Fruit fly (Drosophila melanogaster) whole organism, embryonic: ENCODE data around the gene Acp63F.

Experiments used
- Asciz ChIP-seq: fragments of 200-800 bp; sonication (Bioruptor generic); optimal IDR thresholded peaks from 2 replicates; lab custom pipeline; 2017; ENCODE audit warnings: missing biosample characterization, mild to moderate bottlenecking, missing genetic modification characterization, missing genetic modification reagents
- BEAF-32 ChIP-seq: fragments of 200-800 bp; sonication (Bioruptor generic); optimal IDR thresholded peaks from 3 replicates; lab custom pipeline; 2017; ENCODE audit warnings: missing biosample characterization, missing genetic modification characterization, mild to moderate bottlenecking, moderate library complexity, missing genetic modification reagents
- BtbVII ChIP-seq: fragments of 200-800 bp; sonication (Bioruptor generic); optimal IDR thresholded peaks from 3 replicates; lab custom pipeline; 2017; ENCODE audit warnings: missing biosample characterization, mild to moderate bottlenecking, missing genetic modification characterization
- CG10209 ChIP-seq: fragments of 200-800 bp; sonication (Bioruptor generic); optimal IDR thresholded peaks from 3 replicates; lab custom pipeline; 2017; ENCODE audit warnings: missing biosample characterization, mild to moderate bottlenecking, missing genetic modification characterization, missing genetic modification reagents
- CG10462 ChIP-seq: fragments of 200-800 bp; sonication (Bioruptor generic); optimal IDR thresholded peaks from 2 replicates; lab custom pipeline; 2016; ENCODE audit warnings: missing biosample characterization, missing genetic modification characterization
- CG12071 ChIP-seq: fragments of 200-800 bp; sonication (Bioruptor generic); optimal IDR thresholded peaks from 3 replicates; lab custom pipeline; 2018; ENCODE audit warnings: missing biosample characterization, mild to moderate bottlenecking, missing genetic modification characterization
- CG12659 ChIP-seq: fragments of 200-800 bp; sonication (Bioruptor generic); optimal IDR thresholded peaks from 3 replicates; lab custom pipeline; 2017; ENCODE audit warnings: mild to moderate bottlenecking, missing biosample characterization, missing genetic modification reagents, missing genetic modification characterization
- CG12769 ChIP-seq: fragments of 200-800 bp; sonication (Bioruptor generic); optimal IDR thresholded peaks from 2 replicates; lab custom pipeline; 2019; ENCODE audit warnings: missing biosample characterization, mild to moderate bottlenecking, missing genetic modification characterization, moderate library complexity
- CG14667 ChIP-seq: fragments of 200-800 bp; sonication (Bioruptor generic); IDR thresholded peaks from 2 replicates; pipeline ENCODE4 v1.3.6; 2022; ENCODE audit warnings: missing biosample characterization, missing genetic modification characterization
- CG14965 ChIP-seq: fragments of 200-800 bp; sonication (Bioruptor generic); optimal IDR thresholded peaks from 2 replicates; lab custom pipeline; 2016; ENCODE audit warnings: missing biosample characterization, missing genetic modification characterization, borderline replicate concordance
- CG15514 ChIP-seq: fragments of 200-800 bp; sonication (Bioruptor generic); optimal IDR thresholded peaks from 3 replicates; lab custom pipeline; 2017; ENCODE audit warnings: missing biosample characterization, missing genetic modification characterization, mild to moderate bottlenecking, moderate library complexity, missing genetic modification reagents
- CG1602 ChIP-seq: fragments of 200-800 bp; sonication (Bioruptor generic); optimal IDR thresholded peaks from 3 replicates; lab custom pipeline; 2016; ENCODE audit warnings: missing biosample characterization, missing genetic modification characterization
- CG1832 ChIP-seq: fragments of 200-800 bp; sonication (Bioruptor generic); optimal IDR thresholded peaks from 2 replicates; lab custom pipeline; 2017; ENCODE audit warnings: missing biosample characterization, mild to moderate bottlenecking, missing genetic modification characterization, inconsistent platforms
- CG18599 ChIP-seq: fragments of 200-800 bp; sonication (Bioruptor generic); optimal IDR thresholded peaks from 3 replicates; lab custom pipeline; 2017; ENCODE audit warnings: missing biosample characterization, missing genetic modification characterization, mild to moderate bottlenecking, moderate library complexity, missing genetic modification reagents
- CG2116 ChIP-seq: fragments of 200-800 bp; sonication (Bioruptor generic); optimal IDR thresholded peaks from 3 replicates; lab custom pipeline; 2018; ENCODE audit warnings: missing biosample characterization, mild to moderate bottlenecking, missing genetic modification characterization
- CG2120 ChIP-seq: fragments of 200-800 bp; sonication (Bioruptor generic); optimal IDR thresholded peaks from 3 replicates; lab custom pipeline; 2016; ENCODE audit warnings: missing biosample characterization, missing genetic modification characterization
- CG3065 ChIP-seq: fragments of 200-800 bp; sonication (Bioruptor generic); optimal IDR thresholded peaks from 2 replicates; lab custom pipeline; 2016; ENCODE audit warnings: missing biosample characterization, missing genetic modification characterization
- CG32767 ChIP-seq: fragments of 200-800 bp; sonication (Bioruptor generic); IDR thresholded peaks from 2 replicates; pipeline ENCODE4 v1.3.6; 2022; ENCODE audit warnings: missing biosample characterization, missing genetic modification characterization
- CG42726 ChIP-seq: fragments of 200-800 bp; sonication (Bioruptor generic); IDR thresholded peaks from 2 replicates; pipeline ENCODE4 v1.3.6; 2022; ENCODE audit warnings: missing biosample characterization, missing genetic modification characterization; ENCODE audit not compliant: partially characterized antibody
- CG4707 ChIP-seq: fragments of 200-800 bp; sonication (Bioruptor generic); optimal IDR thresholded peaks from 2 replicates; lab custom pipeline; 2018; ENCODE audit warnings: missing biosample characterization, mild to moderate bottlenecking, missing genetic modification characterization, moderate library complexity
- CG8281 ChIP-seq: fragments of 200-800 bp; sonication (Bioruptor generic); optimal IDR thresholded peaks from 2 replicates; lab custom pipeline; 2018; ENCODE audit warnings: missing biosample characterization, mild to moderate bottlenecking, missing genetic modification characterization, moderate library complexity
- CG8478 ChIP-seq: fragments of >200 bp; optimal IDR thresholded peaks from 2 replicates; lab custom pipeline; 2018
- CTCF ChIP-seq: fragments of 200-800 bp; sonication (Bioruptor generic); optimal IDR thresholded peaks from 2 replicates; lab custom pipeline; 2017; ENCODE audit warnings: missing biosample characterization, mild to moderate bottlenecking, missing genetic modification characterization, moderate library complexity
- Dll ChIP-seq: fragments of 200-800 bp; sonication (Bioruptor generic); IDR thresholded peaks from 4 replicates; pipeline ENCODE4 v1.3.6; 2022; ENCODE audit warnings: missing biosample characterization, missing genetic modification characterization; ENCODE audit not compliant: partially characterized antibody
- E2f1 ChIP-seq: fragments of 200-800 bp; sonication (Bioruptor generic); IDR thresholded peaks from 2 replicates; pipeline ENCODE4 v1.3.6; 2022; ENCODE audit warnings: missing biosample characterization, missing genetic modification characterization
- Fer3 ChIP-seq: fragments of 200-800 bp; sonication (Bioruptor generic); optimal IDR thresholded peaks from 2 replicates; lab custom pipeline; 2018; ENCODE audit warnings: missing biosample characterization, mild to moderate bottlenecking, missing genetic modification characterization, moderate library complexity
- Oaz ChIP-seq: fragments of 200-800 bp; sonication (Bioruptor generic); IDR thresholded peaks from 2 replicates; pipeline ENCODE4 v1.3.6; 2022; ENCODE audit warnings: missing biosample characterization, missing genetic modification characterization
- Opbp ChIP-seq: fragments of 200-800 bp; sonication (Bioruptor generic); IDR thresholded peaks from 3 replicates; pipeline ENCODE4 v1.3.6; 2022; ENCODE audit warnings: missing biosample characterization, missing genetic modification characterization; ENCODE audit not compliant: partially characterized antibody
- Sin3A ChIP-seq: fragments of >200 bp; optimal IDR thresholded peaks from 2 replicates; lab custom pipeline; 2018
- Sox100B ChIP-seq: fragments of 200-800 bp; sonication (Bioruptor generic); optimal IDR thresholded peaks from 3 replicates; lab custom pipeline; 2018; ENCODE audit warnings: missing biosample characterization, mild to moderate bottlenecking, missing genetic modification characterization
- Trl ChIP-seq, 3 experiments: fragments of >200 bp in 2 of 3; fragments of 200-800 bp in 1 of 3; sonication (Bioruptor generic) in 1 of 3; optimal IDR thresholded peaks; 2 replicates in 1 of 3; 3 replicates in 2 of 3; lab custom pipeline; 2016 to 2017; ENCODE audit warnings: missing biosample characterization in 1 of 3, missing genetic modification characterization in 1 of 3
- Usf ChIP-seq: fragments of 200-800 bp; sonication (Bioruptor generic); optimal IDR thresholded peaks from 2 replicates; lab custom pipeline; 2017; ENCODE audit warnings: missing genotype, missing biosample characterization, missing genetic modification characterization
- dati ChIP-seq: fragments of 200-800 bp; sonication (Bioruptor generic); IDR thresholded peaks from 2 replicates; pipeline ENCODE4 v1.3.6; 2022; ENCODE audit warnings: missing biosample characterization, missing genetic modification characterization
- dm ChIP-seq: fragments of 200-800 bp; sonication (Bioruptor generic); optimal IDR thresholded peaks from 3 replicates; lab custom pipeline; 2016; ENCODE audit warnings: missing biosample characterization, missing genetic modification characterization
- fd3F ChIP-seq: fragments of 200-800 bp; sonication (Bioruptor generic); optimal IDR thresholded peaks from 2 replicates; lab custom pipeline; 2018; ENCODE audit warnings: missing biosample characterization, mild to moderate bottlenecking, missing genetic modification characterization, moderate library complexity
- inv ChIP-seq: fragments of 200-800 bp; sonication (Bioruptor generic); IDR thresholded peaks from 2 replicates; pipeline ENCODE4 v1.3.6; 2022; ENCODE audit warnings: missing biosample characterization, missing genetic modification characterization; ENCODE audit not compliant: partially characterized antibody
- jing ChIP-seq: fragments of 200-800 bp; sonication (Bioruptor generic); optimal IDR thresholded peaks from 2 replicates; lab custom pipeline; 2018; ENCODE audit warnings: missing biosample characterization, mild to moderate bottlenecking, missing genetic modification characterization
- lmd ChIP-seq: fragments of 200-800 bp; sonication (Bioruptor generic); IDR thresholded peaks from 2 replicates; pipeline ENCODE4 v1.3.6; 2022; ENCODE audit warnings: missing biosample characterization, missing genetic modification characterization
- prd ChIP-seq, 3 experiments: fragments of >200 bp in 2 of 3; fragments of 200-800 bp in 1 of 3; sonication (Bioruptor generic) in 1 of 3; optimal IDR thresholded peaks in 2 of 3; IDR thresholded peaks in 1 of 3; 2 replicates in 2 of 3; 3 replicates in 1 of 3; pipeline versions ENCODE4 v1.3.6 to Lab custom; 2017 to 2022; ENCODE audit warnings: missing biosample characterization in 1 of 3, missing genetic modification characterization in 1 of 3
- pros ChIP-seq: fragments of 200-800 bp; sonication (Bioruptor generic); optimal IDR thresholded peaks from 3 replicates; lab custom pipeline; 2019; ENCODE audit warnings: missing biosample characterization, mild to moderate bottlenecking, missing genetic modification characterization, moderate library complexity
- row ChIP-seq: fragments of 200-800 bp; sonication (Bioruptor generic); IDR thresholded peaks from 3 replicates; pipeline ENCODE4 v1.3.6; 2022; ENCODE audit warnings: missing biosample characterization, missing genetic modification characterization
- sc ChIP-seq, 3 experiments: fragments of >200 bp in 2 of 3; fragments of 200-800 bp in 1 of 3; sonication (Bioruptor generic) in 1 of 3; optimal IDR thresholded peaks; 2 replicates in 2 of 3; 3 replicates in 1 of 3; lab custom pipeline; 2017; ENCODE audit warnings: mild to moderate bottlenecking in 1 of 3, missing biosample characterization in 1 of 3, missing genetic modification characterization in 1 of 3, missing genetic modification reagents in 1 of 3
- sd ChIP-seq: fragments of 200-800 bp; sonication (Bioruptor generic); optimal IDR thresholded peaks from 3 replicates; lab custom pipeline; 2018; ENCODE audit warnings: missing biosample characterization, mild to moderate bottlenecking, missing genetic modification characterization, moderate library complexity
- sim ChIP-seq: fragments of 200-800 bp; sonication (Bioruptor generic); IDR thresholded peaks from 2 replicates; pipeline ENCODE4 v1.3.6; 2022; ENCODE audit warnings: missing biosample characterization, missing genetic modification characterization
- sisA ChIP-seq: fragments of 200-800 bp; sonication (Bioruptor generic); IDR thresholded peaks from 2 replicates; pipeline ENCODE4 v1.3.6; 2022; ENCODE audit warnings: missing biosample characterization, missing genetic modification characterization
- sr ChIP-seq: fragments of 200-800 bp; sonication (Bioruptor generic); IDR thresholded peaks from 3 replicates; pipeline ENCODE4 v1.3.6; 2022; ENCODE audit warnings: missing biosample characterization, missing genetic modification characterization
- stc ChIP-seq: fragments of 200-800 bp; sonication (Bioruptor generic); IDR thresholded peaks from 2 replicates; pipeline ENCODE4 v1.3.6; 2022; ENCODE audit warnings: missing biosample characterization, missing genetic modification characterization
- stwl ChIP-seq: fragments of 200-800 bp; sonication (Bioruptor generic); optimal IDR thresholded peaks from 3 replicates; lab custom pipeline; 2018; ENCODE audit warnings: missing biosample characterization, mild to moderate bottlenecking, missing genetic modification characterization, moderate library complexity
- unc-4 ChIP-seq: fragments of 200-800 bp; sonication (Bioruptor generic); IDR thresholded peaks from 2 replicates; pipeline ENCODE4 v1.3.6; 2022; ENCODE audit warnings: missing biosample characterization, missing genetic modification characterization; ENCODE audit not compliant: partially characterized antibody

Acp63F gene

DNA sequence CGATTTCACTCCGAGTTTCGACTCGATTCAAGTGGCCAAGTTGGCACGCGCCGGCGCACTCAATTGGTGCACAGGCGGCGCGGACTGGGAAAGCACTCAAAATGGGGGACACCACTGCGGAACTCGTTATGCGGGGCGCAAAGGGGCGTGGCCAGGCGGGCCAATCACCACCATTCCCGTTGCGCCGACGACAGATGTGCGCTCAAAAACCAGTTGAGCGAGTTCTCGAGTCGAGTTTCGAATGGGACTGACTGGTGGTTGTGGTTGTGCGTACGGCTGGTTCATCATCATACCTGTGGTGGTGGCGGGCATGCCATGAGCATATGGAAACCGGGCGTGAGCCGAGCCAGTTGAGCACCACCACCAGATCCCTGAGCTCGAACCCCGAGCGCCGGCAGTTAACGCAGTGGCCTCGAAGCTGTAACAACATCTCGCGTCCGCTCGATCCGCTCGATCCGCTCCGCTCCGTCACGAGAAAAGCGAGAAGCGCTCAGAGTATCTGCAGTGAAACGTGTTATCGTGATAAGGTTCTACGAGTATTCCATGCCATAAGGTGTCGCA is 29.7 kb upstream of the Acp63F start, which contains the start of gene Awh (continued):
- no peak for TF ChIP-seq fd3F (GFP tag; lab: Kevin White, UChicago)
- TF ChIP-seq dm = no peak
- TF ChIP-seq CG8281 = no peak
- no peak for TF ChIP-seq stc (GFP tag; lab: Robert Waterston, UW)
- no peak for TF ChIP-seq Sox100B (GFP tag; lab: Kevin White, UChicago)
- TF ChIP-seq pros (GFP tag; lab: Kevin White, UChicago) = peak; percentile 50
- no peak for TF ChIP-seq BEAF-32
- TF ChIP-seq CG18599 (GFP tag; lab: Kevin White, UChicago) = no peak
- TF ChIP-seq sr = no peak; the same call in 2 of the 3 replicates
- no peak for TF ChIP-seq CG1832 (GFP tag; lab: Kevin White, UChicago)
- no peak for TF ChIP-seq CG8478 (lab: Kevin White, UChicago)
- no peak for TF ChIP-seq Usf (GFP tag; lab: Kevin White, UChicago)
- peak; percentile 62; the same call in 2 of the 3 replicates for TF ChIP-seq Opbp (GFP tag; lab: Robert Waterston, UW)
- no peak for TF ChIP-seq stwl
- TF ChIP-seq CG2120 (GFP tag; lab: Kevin White, UChicago) = no peak
- TF ChIP-seq jing (GFP tag; lab: Kevin White, UChicago) = no peak
- TF ChIP-seq sd (tag; lab: Kevin White, UChicago) = no peak
- no peak for TF ChIP-seq BtbVII (GFP tag; lab: Kevin White, UChicago)
- no peak for TF ChIP-seq E2f1 (GFP tag; lab: Robert Waterston, UW)
- no peak for TF ChIP-seq lmd (GFP tag; lab: Robert Waterston, UW)
- no peak for TF ChIP-seq CTCF (GFP tag; lab: Kevin White, UChicago)
- no peak for TF ChIP-seq CG14965
- TF ChIP-seq CG10209 (GFP tag; lab: Kevin White, UChicago) = no peak
- no peak for TF ChIP-seq Asciz (GFP tag; lab: Kevin White, UChicago)
- no peak for TF ChIP-seq inv (GFP tag; lab: Robert Waterston, UW)
- no peak for TF ChIP-seq CG12659 (GFP tag; lab: Kevin White, UChicago)
- no peak for TF ChIP-seq CG4707 (GFP tag; lab: Kevin White, UChicago)
- no peak for TF ChIP-seq CG10462 (GFP tag; lab: Kevin White, UChicago)
- no peak for TF ChIP-seq CG15514 (GFP tag; lab: Kevin White, UChicago)
- TF ChIP-seq prd (optimal IDR thresholded peaks at IDR 0.05; lab: Kevin White, UChicago) = no peak
- no peak for TF ChIP-seq prd (GFP tag; IDR thresholded peaks at IDR 0.05; lab: Robert Waterston, UW)
- TF ChIP-seq sisA = no peak
- no peak for TF ChIP-seq CG42726 (GFP tag; lab: Robert Waterston, UW)
- 0 out of 2 replicates have a peak, but pooled peaks have one; percentile 26 for TF ChIP-seq sim
- no peak; the same call in 1 of the 2 replicates for TF ChIP-seq CG32767
- no peak for TF ChIP-seq Oaz
- TF ChIP-seq sc (optimal IDR thresholded peaks at IDR 0.05; lab: Kevin White, UChicago) = no peak
- TF ChIP-seq sc (GFP tag; optimal IDR thresholded peaks at IDR 0.05; lab: Kevin White, UChicago) = no peak
- TF ChIP-seq CG3065 (GFP tag; lab: Kevin White, UChicago) = peak; percentile 26
- no peak for TF ChIP-seq CG2116 (GFP tag; lab: Kevin White, UChicago)
- TF ChIP-seq Fer3 (tag; lab: Kevin White, UChicago) = no peak
- TF ChIP-seq CG14667 = no peak
- TF ChIP-seq unc-4 (GFP tag; lab: Robert Waterston, UW) = peak; percentile 40
- no peak for TF ChIP-seq dati (GFP tag; lab: Robert Waterston, UW)
- no peak for TF ChIP-seq CG12071 (GFP tag; lab: Kevin White, UChicago)
- no peak for TF ChIP-seq CG1602
- peak in 1 of 2 experiments; percentile 8 for TF ChIP-seq Trl (optimal IDR thresholded peaks at IDR 0.05; lab: Kevin White, UChicago)
- no peak for TF ChIP-seq Trl (GFP tag; optimal IDR thresholded peaks at IDR 0.05; lab: Kevin White, UChicago)
- no peak for TF ChIP-seq Sin3A (lab: Kevin White, UChicago)
- TF ChIP-seq CG12769 (tag; lab: Kevin White, UChicago) = no peak
- TF ChIP-seq Dll (GFP tag; lab: Robert Waterston, UW) = peak; percentile 33; the same call in 1 of the 4 replicates
- no peak for TF ChIP-seq row (GFP tag; lab: Robert Waterston, UW)
